Worm (Caenorhabditis elegans) whole organism, dauer: Measurements from ENCODE around the gene irg-4.
"Not testable (repeated sequence)": the region's sequence is repeated elsewhere in the genome, so short reads cannot be mapped to it uniquely, and the experiment has no call there.

Experiments used
- unc-62 ChIP-seq: sonication (generic microtip); optimal IDR thresholded peaks from 2 replicates; lab custom pipeline; 2017; ENCODE audit warnings: missing biosample characterization, missing genetic modification reagents, missing genetic modification characterization

Gene irg-4

DNA sequence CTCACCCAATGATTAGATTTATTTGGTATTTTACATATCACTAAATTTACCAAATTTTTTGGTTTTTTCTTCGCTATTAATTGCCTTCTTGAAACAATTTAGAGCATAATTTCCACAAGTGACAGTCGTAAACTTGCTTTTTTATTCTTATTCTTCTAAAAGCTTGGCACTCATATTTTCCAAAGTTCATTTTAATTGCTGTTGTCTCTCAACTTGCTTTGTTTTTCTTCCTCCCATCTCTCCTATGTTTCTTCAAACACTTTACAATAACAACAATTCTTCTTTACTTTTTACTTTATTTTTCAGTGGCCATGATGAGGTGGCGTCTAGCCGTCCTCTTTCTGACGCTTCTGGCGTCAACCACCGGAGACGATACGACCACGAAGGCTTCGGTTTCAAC is 32.7 kb downstream of the irg-4 start, which contains the start of gene igdb-2:
TSS of gene igdb-2 (plus strand) at position 301 of the 400 bp plus-strand sequence.
- no peak for TF ChIP-seq unc-62

DNA sequence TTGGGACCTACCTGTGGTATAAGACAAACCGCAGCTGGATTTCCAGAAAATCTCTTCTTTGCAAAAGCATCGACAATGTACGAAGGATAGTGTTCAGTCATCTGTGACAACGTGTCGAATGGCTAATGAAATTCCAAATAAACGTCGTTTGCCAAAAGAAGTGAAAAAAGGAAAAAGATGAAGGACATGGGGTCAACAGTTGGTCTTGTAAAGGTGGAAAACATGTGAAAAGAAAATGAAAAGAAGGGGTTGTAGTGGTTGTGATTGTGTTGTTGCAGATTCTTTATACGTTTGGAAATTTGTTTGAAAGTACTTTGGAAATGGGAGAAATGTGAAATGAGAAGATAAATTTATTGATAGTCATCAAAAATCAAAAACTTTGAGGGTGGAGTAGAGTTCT is 41.3 kb downstream of the irg-4 start, which contains the start of gene T04A11.1:
TSS of gene T04A11.1 (minus strand) at position 101 of the 400 bp plus-strand sequence.
- not testable (repeated sequence) for TF ChIP-seq unc-62

DNA sequence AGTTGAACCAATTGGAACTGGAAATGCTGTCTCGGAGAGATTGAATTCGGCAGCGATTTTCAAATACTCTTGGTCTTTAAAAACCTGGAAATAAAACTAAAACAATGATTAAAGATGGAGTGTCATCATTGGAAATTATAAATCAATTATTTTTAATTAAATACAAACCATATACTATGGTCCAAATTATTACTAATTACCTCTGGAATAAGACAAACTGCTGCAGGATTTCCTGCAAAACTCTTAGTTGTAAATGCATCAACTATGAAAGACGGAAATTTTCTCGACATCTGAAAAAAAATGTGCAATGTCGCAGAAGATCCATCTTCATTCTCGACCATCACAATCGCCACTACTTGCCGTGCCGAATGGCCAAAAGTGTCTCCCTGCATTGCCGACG is 43.1 kb downstream of the irg-4 start, which contains the start of gene igdb-1:
TSS of gene igdb-1 (plus strand) at position 301 of the 400 bp plus-strand sequence.
- not testable (repeated sequence) for TF ChIP-seq unc-62

DNA sequence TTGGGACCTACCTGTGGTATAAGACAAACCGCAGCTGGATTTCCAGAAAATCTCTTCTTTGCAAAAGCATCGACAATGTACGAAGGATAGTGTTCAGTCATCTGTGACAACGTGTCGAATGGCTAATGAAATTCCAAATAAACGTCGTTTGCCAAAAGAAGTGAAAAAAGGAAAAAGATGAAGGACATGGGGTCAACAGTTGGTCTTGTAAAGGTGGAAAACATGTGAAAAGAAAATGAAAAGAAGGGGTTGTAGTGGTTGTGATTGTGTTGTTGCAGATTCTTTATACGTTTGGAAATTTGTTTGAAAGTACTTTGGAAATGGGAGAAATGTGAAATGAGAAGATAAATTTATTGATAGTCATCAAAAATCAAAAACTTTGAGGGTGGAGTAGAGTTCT is 48.8 kb downstream of the irg-4 start, which contains the start of gene T04A11.4:
TSS of gene T04A11.4 (minus strand) at position 101 of the 400 bp plus-strand sequence.
- TF ChIP-seq unc-62: not testable (repeated sequence)

DNA sequence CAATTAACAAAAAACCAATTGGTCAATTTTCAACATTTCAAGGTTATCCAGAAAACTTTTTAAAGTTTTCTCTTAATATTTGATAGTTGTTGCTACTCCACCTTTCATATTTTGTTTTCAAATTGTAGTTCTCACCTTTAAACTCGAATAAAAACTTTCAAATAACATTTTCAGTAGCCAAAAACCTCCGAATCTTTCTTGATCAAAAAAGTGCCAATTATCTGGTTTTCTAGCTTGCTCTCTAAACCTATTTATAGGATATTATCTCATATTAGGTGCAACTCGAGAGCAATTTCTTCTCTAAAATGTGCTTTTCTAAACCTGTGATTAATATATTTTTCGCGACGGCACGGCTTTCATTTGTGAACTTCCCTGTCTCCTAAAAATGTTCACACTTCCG is 51.6 kb downstream of the irg-4 start, which contains the start of gene sru-26:
TSS of gene sru-26 (plus strand) at position 301 of the 400 bp plus-strand sequence.
- no peak for TF ChIP-seq unc-62
